Worm (Caenorhabditis elegans) whole organism, L4 larva: Measurements from ENCODE around the gene epg-7.
A peak's percentile ranks its signal among the peaks of the same experiment; 100 is the strongest.

ENCODE experiments used
- F10B5.3 ChIP-seq: sonication (generic microtip); optimal IDR thresholded peaks from 2 replicates; lab custom pipeline; 2016; ENCODE audit warnings: mild to moderate bottlenecking, missing genetic modification characterization, missing compliant biosample characterization
- F37D6.2 ChIP-seq: sonication (generic microtip); optimal IDR thresholded peaks from 2 replicates; lab custom pipeline; 2016; ENCODE audit warnings: mild to moderate bottlenecking, missing genetic modification characterization, missing compliant biosample characterization
- F49E8.2 ChIP-seq: sonication (generic microtip); optimal IDR thresholded peaks from 2 replicates; lab custom pipeline; 2016; ENCODE audit warnings: missing compliant biosample characterization, mild to moderate bottlenecking, missing genetic modification characterization, borderline replicate concordance
- R02D3.7 ChIP-seq: fragments of 150-350 bp; sonication (generic microtip); optimal IDR thresholded peaks from 3 replicates; lab custom pipeline; 2014; ENCODE audit warnings: missing biosample characterization, missing genetic modification characterization
- T20F7.1 ChIP-seq: fragments of 200-800 bp; sonication (Bioruptor generic); optimal IDR thresholded peaks from 2 replicates; lab custom pipeline; 2018; ENCODE audit warnings: mild to moderate bottlenecking, missing genetic modification characterization, missing compliant biosample characterization
- Y75B8A.6 ChIP-seq: fragments of 200-800 bp; sonication (Bioruptor generic); IDR thresholded peaks from 2 replicates; pipeline ENCODE4 v1.3.6; 2022; ENCODE audit warnings: missing genetic modification reagents, missing genetic modification characterization, missing compliant biosample characterization
- aha-1 ChIP-seq: fragments of 150-350 bp; peaks from one replicate; lab custom pipeline; 2014; ENCODE audit warnings: missing biosample characterization, missing genetic modification characterization
- ama-1 ChIP-seq: fragments of 150-350 bp; optimal IDR thresholded peaks from 2 replicates; lab custom pipeline; 2014; ENCODE audit warnings: inconsistent platforms, mixed read lengths
- ceh-28 ChIP-seq: fragments of 150-350 bp; optimal IDR thresholded peaks from 2 replicates; lab custom pipeline; 2014; ENCODE audit warnings: missing biosample characterization, missing genetic modification reagents, missing genetic modification characterization
- ceh-44 ChIP-seq: fragments of 200-800 bp; sonication (Bioruptor generic); IDR thresholded peaks from 2 replicates; pipeline ENCODE4 v1.3.6; 2022; ENCODE audit warnings: missing genetic modification reagents, missing genetic modification characterization, missing compliant biosample characterization
- ceh-62 ChIP-seq: sonication (generic microtip); optimal IDR thresholded peaks from 2 replicates; lab custom pipeline; 2017; ENCODE audit warnings: missing biosample characterization, missing genetic modification characterization
- ctbp-1 ChIP-seq: fragments of 200-800 bp; sonication (Bioruptor generic); IDR thresholded peaks from 2 replicates; pipeline ENCODE4 v1.3.6; 2022; ENCODE audit warnings: missing genetic modification reagents, missing genetic modification characterization, missing compliant biosample characterization
- daf-8 ChIP-seq: fragments of 200-800 bp; sonication (Bioruptor generic); IDR thresholded peaks from 2 replicates; pipeline ENCODE4 v1.3.6; 2022; ENCODE audit warnings: missing genetic modification characterization, missing compliant biosample characterization
- duxl-1 ChIP-seq: sonication (generic microtip); optimal IDR thresholded peaks from 2 replicates; lab custom pipeline; 2016; ENCODE audit warnings: mild to moderate bottlenecking, missing genetic modification characterization, moderate library complexity, missing compliant biosample characterization; ENCODE audit not compliant: poor library complexity
- fkh-10 ChIP-seq: fragments of 150-350 bp; optimal IDR thresholded peaks from 2 replicates; lab custom pipeline; 2014; ENCODE audit warnings: missing biosample characterization, missing genetic modification reagents, missing genetic modification characterization
- fos-1 ChIP-seq: fragments of 150-350 bp; optimal IDR thresholded peaks from 2 replicates; lab custom pipeline; 2014; ENCODE audit warnings: missing biosample characterization, missing genetic modification characterization
- hlh-11 ChIP-seq: fragments of 200-800 bp; sonication (Bioruptor generic); optimal IDR thresholded peaks from 2 replicates; lab custom pipeline; 2018; ENCODE audit warnings: mild to moderate bottlenecking, missing genetic modification characterization, missing compliant biosample characterization
- hlh-30 ChIP-seq: sonication (generic microtip); optimal IDR thresholded peaks from 2 replicates; lab custom pipeline; 2017; ENCODE audit warnings: antibody characterized with exemption, mild to moderate bottlenecking, missing genetic modification characterization, missing compliant biosample characterization; ENCODE audit not compliant: insufficient read depth
- hmg-1.1 ChIP-seq: fragments of 200-800 bp; sonication (Bioruptor generic); IDR thresholded peaks from 2 replicates; pipeline ENCODE4 v1.3.6; 2022; ENCODE audit warnings: missing genetic modification reagents, missing genetic modification characterization, missing compliant biosample characterization
- lin-15B ChIP-seq: fragments of 150-350 bp; sonication (generic microtip); optimal IDR thresholded peaks from 3 replicates; lab custom pipeline; 2014; ENCODE audit warnings: missing biosample characterization, missing genetic modification characterization
- lin-38 ChIP-seq: fragments of 200-800 bp; sonication (Bioruptor generic); IDR thresholded peaks from 2 replicates; pipeline ENCODE4 v1.3.6; 2022; ENCODE audit warnings: missing genetic modification reagents, missing genetic modification characterization, missing compliant biosample characterization
- lsy-2 ChIP-seq, 2 experiments: fragments of 150-350 bp in 1 of 2; sonication (generic microtip) in 1 of 2; optimal IDR thresholded peaks; 2 replicates each; lab custom pipeline; 2014 to 2017; ENCODE audit warnings: missing biosample characterization in 2 of 2, missing genetic modification characterization in 2 of 2
- madf-5 ChIP-seq, 2 experiments: fragments of 200-800 bp; sonication (Bioruptor generic); IDR thresholded peaks; 2 replicates each; pipeline ENCODE4 v1.3.6; 2022; ENCODE audit warnings: missing compliant biosample characterization in 2 of 2, missing genetic modification characterization in 2 of 2
- mdl-1 ChIP-seq, 2 experiments: fragments of 150-350 bp in 1 of 2; sonication (generic microtip) in 1 of 2; optimal IDR thresholded peaks; 2 replicates each; lab custom pipeline; 2014 to 2017; ENCODE audit warnings: missing biosample characterization in 2 of 2, missing genetic modification characterization in 2 of 2
- mep-1 ChIP-seq: fragments of 150-350 bp; sonication (generic microtip); optimal IDR thresholded peaks from 3 replicates; lab custom pipeline; 2014; ENCODE audit warnings: missing biosample characterization, missing genetic modification characterization
- mes-2 ChIP-seq: sonication (generic microtip); optimal IDR thresholded peaks from 2 replicates; lab custom pipeline; 2016; ENCODE audit warnings: missing genotype, mild to moderate bottlenecking, missing genetic modification characterization, missing compliant biosample characterization; ENCODE audit not compliant: poor library complexity, severe bottlenecking
- mxl-2 ChIP-seq: fragments of 200-800 bp; sonication (Bioruptor generic); conservative IDR thresholded peaks from 2 replicates; pipeline ENCODE4 v1.3.6; 2022; ENCODE audit warnings: missing genetic modification reagents, missing genetic modification characterization, missing compliant biosample characterization
- nhr-102 ChIP-seq: sonication (generic microtip); optimal IDR thresholded peaks from 2 replicates; lab custom pipeline; 2016; ENCODE audit warnings: mild to moderate bottlenecking, missing genetic modification characterization, moderate library complexity, missing compliant biosample characterization
- nhr-237 ChIP-seq: sonication (generic microtip); optimal IDR thresholded peaks from 2 replicates; lab custom pipeline; 2017; ENCODE audit warnings: missing biosample characterization, missing genetic modification characterization
- nhr-42 ChIP-seq: fragments of 200-800 bp; sonication (Bioruptor generic); IDR thresholded peaks from 2 replicates; pipeline ENCODE4 v1.3.6; 2022; ENCODE audit warnings: missing genetic modification characterization, missing compliant biosample characterization
- pha-4 ChIP-seq, 2 experiments: fragments of 150-350 bp in 1 of 2; fragments of 200-800 bp in 1 of 2; sonication (Bioruptor generic) in 1 of 2; IDR thresholded peaks in 1 of 2; optimal IDR thresholded peaks in 1 of 2; 2 replicates each; pipeline versions ENCODE4 v1.3.6 to Lab custom; 2014 to 2022; ENCODE audit warnings: missing genetic modification characterization in 2 of 2, missing genetic modification reagents in 2 of 2, missing biosample characterization in 1 of 2, missing compliant biosample characterization in 1 of 2
- rbr-2 ChIP-seq: sonication (generic microtip); optimal IDR thresholded peaks from 2 replicates; lab custom pipeline; 2016; ENCODE audit warnings: missing genotype, missing genetic modification characterization, missing compliant biosample characterization
- saeg-2 ChIP-seq: fragments of 200-800 bp; sonication (Bioruptor generic); IDR thresholded peaks from 2 replicates; pipeline ENCODE4 v1.3.6; 2022; ENCODE audit warnings: missing genetic modification reagents, missing genetic modification characterization, missing compliant biosample characterization
- sdz-12 ChIP-seq: fragments of 200-800 bp; sonication (Bioruptor generic); optimal IDR thresholded peaks from 2 replicates; lab custom pipeline; 2018; ENCODE audit warnings: mild to moderate bottlenecking, missing genetic modification characterization, missing compliant biosample characterization
- set-16 ChIP-seq: fragments of 200-800 bp; sonication (Bioruptor generic); IDR thresholded peaks from 2 replicates; pipeline ENCODE4 v1.3.6; 2022; ENCODE audit warnings: missing genetic modification reagents, missing genetic modification characterization, missing compliant biosample characterization
- snpc-1.2 ChIP-seq: fragments of 200-800 bp; sonication (Bioruptor generic); IDR thresholded peaks from 2 replicates; pipeline ENCODE4 v1.3.6; 2022; ENCODE audit warnings: missing genetic modification reagents, missing genetic modification characterization, missing compliant biosample characterization
- spr-1 ChIP-seq: sonication (generic microtip); optimal IDR thresholded peaks from 2 replicates; lab custom pipeline; 2016; ENCODE audit warnings: mild to moderate bottlenecking, missing genetic modification characterization, missing compliant biosample characterization
- spr-3 ChIP-seq: fragments of 200-800 bp; sonication (Bioruptor generic); optimal IDR thresholded peaks from 2 replicates; lab custom pipeline; 2018; ENCODE audit warnings: mild to moderate bottlenecking, missing genetic modification characterization, missing compliant biosample characterization
- tra-1 ChIP-seq: fragments of 200-800 bp; sonication (Bioruptor generic); IDR thresholded peaks from 2 replicates; pipeline ENCODE4 v1.3.6; 2022; ENCODE audit warnings: missing genetic modification reagents, missing genetic modification characterization, missing compliant biosample characterization
- unc-39 ChIP-seq: sonication (generic microtip); optimal IDR thresholded peaks from 2 replicates; lab custom pipeline; 2017; ENCODE audit warnings: missing biosample characterization, missing genetic modification characterization
- unc-62 ChIP-seq, 3 experiments: fragments of 150-350 bp in 1 of 3; sonication (generic microtip); optimal IDR thresholded peaks in 2 of 3; peaks in 1 of 3; 1 replicate in 1 of 3; 2 replicates in 2 of 3; lab custom pipeline; 2014 to 2017; ENCODE audit warnings: missing biosample characterization in 3 of 3, missing genetic modification characterization in 3 of 3, missing genetic modification reagents in 3 of 3, missing genotype in 1 of 3
- vab-7 ChIP-seq: fragments of 200-800 bp; sonication (Bioruptor generic); IDR thresholded peaks from 2 replicates; pipeline ENCODE4 v1.3.6; 2022; ENCODE audit warnings: missing genetic modification reagents, missing genetic modification characterization, missing compliant biosample characterization
- zip-2 ChIP-seq: fragments of 150-350 bp; optimal IDR thresholded peaks from 2 replicates; lab custom pipeline; 2014; ENCODE audit warnings: missing biosample characterization, missing genetic modification characterization
- ztf-7 ChIP-seq: fragments of 150-350 bp; optimal IDR thresholded peaks from 2 replicates; lab custom pipeline; 2014; ENCODE audit warnings: missing biosample characterization, missing genetic modification characterization

The epg-7 gene

ce11 chrX:7334302-7334724, at the start of gene epg-7 (continued):
- peak; percentile 79 for TF ChIP-seq spr-1 (tag; lab: Kevin White, UChicago)
- TF ChIP-seq saeg-2: peak; percentile 79
- TF ChIP-seq Y75B8A.6 (GFP tag; lab: Robert Waterston, UW): no peak

- peak in 1 of 2 experiments; percentile 45 for TF ChIP-seq mdl-1 (tag; optimal IDR thresholded peaks at IDR 0.05; lab: Kevin White, UChicago)
- no peak for TF ChIP-seq duxl-1 (tag; lab: Kevin White, UChicago)
- TF ChIP-seq hlh-30 (tag; lab: Kevin White, UChicago): peak; percentile 11
- TF ChIP-seq hlh-11 (tag; lab: Kevin White, UChicago): peak; percentile 24
- TF ChIP-seq vab-7 (GFP tag; lab: Robert Waterston, UW): no peak
- no peak for TF ChIP-seq R02D3.7 (tag; lab: Kevin White, UChicago)
- no peak for TF ChIP-seq lin-15B (tag; lab: Kevin White, UChicago)
- no peak for TF ChIP-seq mes-2
- TF ChIP-seq unc-62 (GFP tag; optimal IDR thresholded peaks at IDR 0.05 in 1 of 2; lab: Kevin White, UChicago): peak in 1 of 2 experiments; percentile 86
- no peak for TF ChIP-seq unc-62 (tag; optimal IDR thresholded peaks at IDR 0.05; lab: Kevin White, UChicago)
- no peak for TF ChIP-seq madf-5 (GFP tag; IDR thresholded peaks at IDR 0.05; lab: Robert Waterston, UW)
- no peak for TF ChIP-seq F49E8.2 (tag; lab: Kevin White, UChicago)
- no peak for TF ChIP-seq pha-4 (GFP tag; IDR thresholded peaks at IDR 0.05; lab: Robert Waterston, UW)
- no peak for TF ChIP-seq pha-4 (tag; optimal IDR thresholded peaks at IDR 0.05; lab: Kevin White, UChicago)
- no peak for TF ChIP-seq zip-2
- TF ChIP-seq spr-3 (GFP tag; lab: Kevin White, UChicago): no peak
- TF ChIP-seq aha-1 (tag; lab: Kevin White, UChicago): peak; percentile 96
- peak; percentile 76 for TF ChIP-seq ctbp-1 (GFP tag; lab: Robert Waterston, UW)
- no peak for TF ChIP-seq snpc-1.2 (GFP tag; lab: Robert Waterston, UW)
- TF ChIP-seq sdz-12: no peak
- peak; percentile 96 for TF ChIP-seq fkh-10
- no peak for TF ChIP-seq mxl-2 (GFP tag; lab: Robert Waterston, UW)
- TF ChIP-seq ceh-28: peak; percentile 10
- TF ChIP-seq F10B5.3: no peak
- TF ChIP-seq ceh-62 (tag; lab: Kevin White, UChicago): no peak
- TF ChIP-seq F37D6.2 (tag; lab: Kevin White, UChicago): peak; percentile 79
- no peak for TF ChIP-seq fos-1 (tag; lab: Kevin White, UChicago)
- peak; percentile 20 to 45 for TF ChIP-seq lsy-2 (tag; optimal IDR thresholded peaks at IDR 0.05; lab: Kevin White, UChicago)
- TF ChIP-seq unc-39: no peak
- TF ChIP-seq nhr-42 (GFP tag; lab: Robert Waterston, UW): no peak
- TF ChIP-seq ceh-44: no peak
- peak; percentile 64 for TF ChIP-seq mep-1
- TF ChIP-seq ama-1 (lab: Kevin White, UChicago): no peak
- TF ChIP-seq rbr-2: peak; percentile 74
- no peak for TF ChIP-seq ztf-7
- TF ChIP-seq nhr-102 (tag; lab: Kevin White, UChicago): no peak
- TF ChIP-seq lin-38: no peak
- no peak for TF ChIP-seq tra-1 (GFP tag; lab: Robert Waterston, UW)
- TF ChIP-seq T20F7.1 (GFP tag; lab: Kevin White, UChicago): no peak
- peak; percentile 38; the same call in 1 of the 2 replicates for TF ChIP-seq set-16
- TF ChIP-seq nhr-237 (tag; lab: Kevin White, UChicago): no peak
- TF ChIP-seq hmg-1.1: peak; percentile 55; the same call in 1 of the 2 replicates
- TF ChIP-seq spr-1 (tag; lab: Kevin White, UChicago): no peak
- TF ChIP-seq daf-8 (GFP tag; lab: Robert Waterston, UW): no peak
Measured at ce11 chrX:7284724-7285184, 49.8 kb upstream of the epg-7 start.
